Worm (Caenorhabditis elegans): ENCODE results near the gene hlh-3.

ce11 chrII:9099017-9099416, 12.6 kb downstream of the hlh-3 start, which contains the start of gene T24H10.1:
- TF ChIP-seq F49E8.2 (tag; optimal IDR thresholded peaks at IDR 0.05; ENCODE audit: insufficient read depth), result no peak
- no peak for TF ChIP-seq B0035.1 (tag; optimal IDR thresholded peaks at IDR 0.05)
- no peak for TF ChIP-seq ceh-91 (GFP tag; IDR thresholded peaks at IDR 0.05)
- no peak for TF ChIP-seq ama-1 (optimal IDR thresholded peaks at IDR 0.05)
- TF ChIP-seq ama-1 (GFP tag; optimal IDR thresholded peaks at IDR 0.05), result no peak
- TF ChIP-seq dpl-1 (GFP tag; optimal IDR thresholded peaks at IDR 0.05), result peak; percentile 48
- TF ChIP-seq pha-4 (tag; optimal IDR thresholded peaks at IDR 0.05), result no peak
